Worm (Caenorhabditis elegans) whole organism, L3 larva: ENCODE measurements around the gene K07H8.9.

Experiments
- ama-1 ChIP-seq: fragments of 150-350 bp; optimal IDR thresholded peaks from 2 replicates; lab custom pipeline; 2018
- ceh-82 ChIP-seq: fragments of 150-350 bp; optimal IDR thresholded peaks from 2 replicates; lab custom pipeline; 2014; ENCODE audit warnings: missing biosample characterization, missing genetic modification characterization
- lin-39 ChIP-seq: fragments of 150-350 bp; optimal IDR thresholded peaks from 2 replicates; lab custom pipeline; 2018; ENCODE audit warnings: missing biosample characterization, missing genetic modification reagents, missing genetic modification characterization
- lsy-12 ChIP-seq: sonication (generic microtip); optimal IDR thresholded peaks from 2 replicates; lab custom pipeline; 2016; ENCODE audit warnings: mild to moderate bottlenecking, missing genetic modification characterization, missing compliant biosample characterization
- mml-1 ChIP-seq: fragments of 150-350 bp; sonication (generic microtip); optimal IDR thresholded peaks from 3 replicates; lab custom pipeline; 2014; ENCODE audit warnings: missing biosample characterization, missing genetic modification characterization
- nhr-237 ChIP-seq: fragments of 150-350 bp; optimal IDR thresholded peaks from 2 replicates; lab custom pipeline; 2014; ENCODE audit warnings: missing biosample characterization, missing genetic modification characterization
- nhr-28 ChIP-seq: fragments of 150-350 bp; optimal IDR thresholded peaks from 2 replicates; lab custom pipeline; 2014; ENCODE audit warnings: missing biosample characterization, missing genetic modification characterization
- pha-4 ChIP-seq: fragments of 150-350 bp; optimal IDR thresholded peaks from 2 replicates; lab custom pipeline; 2014; ENCODE audit warnings: missing biosample characterization, missing genetic modification reagents, missing genetic modification characterization
- snpc-4 ChIP-seq: fragments of 150-350 bp; optimal IDR thresholded peaks from 2 replicates; lab custom pipeline; 2014; ENCODE audit warnings: missing biosample characterization, missing genetic modification characterization
- unc-62 ChIP-seq: fragments of 150-350 bp; sonication (generic microtip); optimal IDR thresholded peaks from 4 replicates; lab custom pipeline; 2014; ENCODE audit warnings: missing biosample characterization, missing genetic modification reagents, missing genetic modification characterization
- zag-1 ChIP-seq: fragments of 150-350 bp; optimal IDR thresholded peaks from 2 replicates; lab custom pipeline; 2014; ENCODE audit warnings: missing biosample characterization, missing genetic modification characterization

DNA sequence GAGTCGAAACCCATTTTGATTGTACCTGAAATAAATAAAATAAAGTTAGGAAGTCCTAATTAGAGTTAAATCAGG, 3.1 kb upstream of the K07H8.9 start, which contains the start of gene nucl-1:
- TF ChIP-seq mml-1 (tag; lab: Kevin White, UChicago) (no peak), nhr-237 (tag; lab: Kevin White, UChicago) (no peak), ceh-82 (tag; lab: Kevin White, UChicago) (no peak), ama-1 (lab: Kevin White, UChicago) (no peak), lsy-12 (tag; lab: Kevin White, UChicago) (no peak), zag-1 (tag; lab: Kevin White, UChicago) (no peak), nhr-28 (no peak), snpc-4 (no peak), unc-62 (GFP tag; lab: Kevin White, UChicago) (no peak), lin-39 (tag; lab: Kevin White, UChicago) (no peak), pha-4 (tag; lab: Kevin White, UChicago) (no peak)
